Fruit fly (Drosophila melanogaster): ENCODE measurements around the gene kuk.
A peak's percentile ranks its signal among the peaks of the same experiment; 100 is the strongest.

kuk gene

DNA sequence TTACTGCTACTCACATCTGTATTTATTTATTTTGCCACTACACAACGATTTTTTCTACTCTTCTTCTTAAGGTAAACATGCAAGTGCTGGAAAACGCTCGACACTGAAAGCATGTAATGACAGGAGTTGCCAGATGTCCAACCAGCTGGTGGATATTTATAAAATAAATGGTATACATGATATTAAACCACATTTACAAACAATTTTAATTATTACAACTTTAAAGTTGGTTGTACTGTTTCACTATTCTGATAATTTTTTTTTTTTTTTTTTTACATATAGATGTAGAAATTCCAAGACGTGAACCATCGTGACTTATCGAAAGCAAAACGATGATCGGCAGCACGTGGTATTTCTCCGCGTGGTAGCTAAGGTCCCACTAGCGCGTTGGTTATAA, at the start of gene kuk, which contains the start of gene Keap1 (continued):
- no peak for TF ChIP-seq cwo (GFP tag; optimal IDR thresholded peaks at IDR 0.05)
- peak; percentile 45 for TF ChIP-seq CG11504 (tag; optimal IDR thresholded peaks at IDR 0.05)
- peak; percentile 20 for TF ChIP-seq Tbp (GFP tag; optimal IDR thresholded peaks at IDR 0.05)
- TF ChIP-seq CG34376 (GFP tag; optimal IDR thresholded peaks at IDR 0.05), result no peak
- no peak for TF ChIP-seq CG8478 (optimal IDR thresholded peaks at IDR 0.05)
- TF ChIP-seq emc (GFP tag; optimal IDR thresholded peaks at IDR 0.05), result peak; percentile 62
- no peak; the same call in 2 of the 3 replicates for TF ChIP-seq CG17361 (GFP tag; IDR thresholded peaks at IDR 0.05)
- TF ChIP-seq CG10366 (GFP tag; IDR thresholded peaks at IDR 0.05), result peak; percentile 44
- peak; percentile 12 for TF ChIP-seq ERR (GFP tag; optimal IDR thresholded peaks at IDR 0.05)
- peak; percentile 6 for TF ChIP-seq CG17912 (GFP tag; optimal IDR thresholded peaks at IDR 0.05)
- TF ChIP-seq Dref (GFP tag; IDR thresholded peaks at IDR 0.05), result peak; percentile 62
- TF ChIP-seq Sox102F (GFP tag; optimal IDR thresholded peaks at IDR 0.05), result peak; percentile 22
- no peak for TF ChIP-seq CG8281 (tag; optimal IDR thresholded peaks at IDR 0.05)
- TF ChIP-seq Scr (GFP tag; IDR thresholded peaks at IDR 0.05; ENCODE audit: partially characterized antibody), result peak; percentile 88
- no peak for TF ChIP-seq sima (GFP tag; optimal IDR thresholded peaks at IDR 0.05)
- peak; percentile 30 for TF ChIP-seq trh (GFP tag; optimal IDR thresholded peaks at IDR 0.05)
- peak; percentile 61 for TF ChIP-seq CG11247 (GFP tag; IDR thresholded peaks at IDR 0.05)
- TF ChIP-seq CG4360 (GFP tag; IDR thresholded peaks at IDR 0.05), result no peak
- TF ChIP-seq ewg (GFP tag; optimal IDR thresholded peaks at IDR 0.05), result peak; percentile 58
- TF ChIP-seq CG12744 (GFP tag; optimal IDR thresholded peaks at IDR 0.05), result peak; percentile 49
- peak; percentile 16; the same call in 1 of the 3 replicates for TF ChIP-seq CG11093 (GFP tag; IDR thresholded peaks at IDR 0.05)
- no peak for TF ChIP-seq CG8388 (GFP tag; optimal IDR thresholded peaks at IDR 0.05)
- TF ChIP-seq run (tag; optimal IDR thresholded peaks at IDR 0.05), result no peak
- TF ChIP-seq tll (GFP tag; optimal IDR thresholded peaks at IDR 0.05), result no peak
- TF ChIP-seq Poxn (GFP tag; IDR thresholded peaks at IDR 0.05), result no peak

DNA sequence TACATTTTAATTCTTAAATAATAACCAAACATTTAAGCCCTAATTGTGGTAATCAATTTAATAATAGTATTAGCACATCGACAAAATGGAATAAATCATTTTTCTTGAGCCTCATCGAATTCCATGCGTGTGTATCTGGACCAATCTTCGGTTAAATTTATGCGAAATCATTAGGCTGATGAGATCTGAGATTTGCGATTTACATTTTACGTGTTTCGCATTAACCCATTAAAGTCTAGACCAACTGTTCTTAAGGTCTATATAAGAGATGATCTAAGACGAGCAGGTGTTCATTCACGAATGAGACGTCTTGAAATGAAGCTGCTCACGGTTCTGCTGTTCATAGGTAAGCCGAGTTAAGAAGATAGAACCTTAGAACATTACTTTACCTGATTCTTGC, 48.5 kb upstream of the kuk start, which contains the start of gene CG31268:
CG31268 (plus strand) TSS at position 301 of the 400 bp plus-strand sequence.
- no peak for TF ChIP-seq CG9932 (GFP tag; IDR thresholded peaks at IDR 0.05)
- no peak for TF ChIP-seq btn (GFP tag; optimal IDR thresholded peaks at IDR 0.05)
- no peak for TF ChIP-seq CG17385 (GFP tag; optimal IDR thresholded peaks at IDR 0.05)
- no peak for TF ChIP-seq CG8359 (GFP tag; optimal IDR thresholded peaks at IDR 0.05; ENCODE audit: borderline replicate concordance)
- no peak for TF ChIP-seq kah (GFP tag; optimal IDR thresholded peaks at IDR 0.05)
- TF ChIP-seq CG1024 (GFP tag; IDR thresholded peaks at IDR 0.05), result no peak
- TF ChIP-seq Ada2b (GFP tag; IDR thresholded peaks at IDR 0.05), result no peak
- no peak for TF ChIP-seq disco-r (GFP tag; optimal IDR thresholded peaks at IDR 0.05)
- TF ChIP-seq Dfd (GFP tag; optimal IDR thresholded peaks at IDR 0.05), result no peak
- no peak for TF ChIP-seq CG17612 (GFP tag; IDR thresholded peaks at IDR 0.05)
- no peak for TF ChIP-seq Atf-2 (GFP tag; optimal IDR thresholded peaks at IDR 0.05)

DNA sequence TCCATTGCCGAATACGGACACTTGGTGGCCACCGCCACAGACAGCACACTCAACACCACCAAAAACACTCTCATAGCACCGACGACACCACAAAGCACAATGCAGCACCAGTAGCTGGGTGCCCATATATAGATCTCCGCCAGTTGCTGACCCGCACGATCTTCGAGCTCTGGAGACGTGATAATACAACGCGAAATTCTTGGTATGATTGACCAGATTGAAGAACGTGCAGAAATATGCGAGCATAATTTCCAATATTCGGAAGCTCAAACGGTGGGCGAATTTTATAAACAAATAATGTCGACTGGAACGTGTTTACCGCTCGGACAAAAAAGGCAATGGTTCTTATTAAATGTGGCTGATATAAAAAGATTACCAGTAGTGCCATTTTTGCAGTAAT, 44.1 kb upstream of the kuk start, which contains the start of gene CG4009:
CG4009 (minus strand) TSS at position 101 of the 400 bp plus-strand sequence.
- TF ChIP-seq Elba2 (GFP tag; optimal IDR thresholded peaks at IDR 0.05) (no peak), TFAM (GFP tag; optimal IDR thresholded peaks at IDR 0.05) (no peak), Ada2b (GFP tag; IDR thresholded peaks at IDR 0.05) (no peak), dm (GFP tag; optimal IDR thresholded peaks at IDR 0.05) (no peak), CG32772 (GFP tag; IDR thresholded peaks at IDR 0.05) (no peak), rib (GFP tag; IDR thresholded peaks at IDR 0.05) (no peak), fru (optimal IDR thresholded peaks at IDR 0.05) (no peak), CG12744 (GFP tag; optimal IDR thresholded peaks at IDR 0.05) (no peak), CG8290 (GFP tag; optimal IDR thresholded peaks at IDR 0.05) (no peak), CG8290 (tag; optimal IDR thresholded peaks at IDR 0.05) (no peak), CG17186 (GFP tag; optimal IDR thresholded peaks at IDR 0.05) (no peak), CG11085 (GFP tag; IDR thresholded peaks at IDR 0.05) (no peak), CG6791 (GFP tag; IDR thresholded peaks at IDR 0.05; ENCODE audit: partially characterized antibody) (no peak), bowl (GFP tag; IDR thresholded peaks at IDR 0.05) (no peak), NK7.1 (GFP tag; optimal IDR thresholded peaks at IDR 0.05) (no peak)

Measured in whole organism, embryonic.